Fruit fly (Drosophila melanogaster) whole organism, embryonic: ENCODE data around the gene CG16956.

Source experiments
- CG10543 ChIP-seq: fragments of 200-800 bp; sonication (Bioruptor generic); optimal IDR thresholded peaks from 3 replicates; lab custom pipeline; 2017; ENCODE audit warnings: missing biosample characterization, mild to moderate bottlenecking, missing genetic modification characterization, moderate library complexity
- CG14014 ChIP-seq: fragments of 200-800 bp; sonication (Bioruptor generic); IDR thresholded peaks from 2 replicates; pipeline ENCODE4 v1.3.6; 2022; ENCODE audit warnings: missing biosample characterization, missing genetic modification characterization
- CG14860 ChIP-seq: fragments of 200-800 bp; sonication (Bioruptor generic); IDR thresholded peaks from 3 replicates; pipeline ENCODE4 v1.3.6; 2022; ENCODE audit warnings: missing biosample characterization, missing genetic modification characterization; ENCODE audit not compliant: partially characterized antibody
- CG15479 ChIP-seq: fragments of 200-800 bp; sonication (Bioruptor generic); optimal IDR thresholded peaks from 3 replicates; lab custom pipeline; 2019; ENCODE audit warnings: missing biosample characterization, mild to moderate bottlenecking, missing genetic modification characterization, moderate library complexity
- CG1647 ChIP-seq: fragments of 200-800 bp; sonication (Bioruptor generic); optimal IDR thresholded peaks from 3 replicates; lab custom pipeline; 2016; ENCODE audit warnings: missing biosample characterization, missing genetic modification characterization
- CG16779 ChIP-seq: fragments of 200-800 bp; sonication (Bioruptor generic); IDR thresholded peaks from 2 replicates; pipeline ENCODE4 v1.3.6; 2022; ENCODE audit warnings: missing biosample characterization, missing genetic modification characterization
- CG16813 ChIP-seq: fragments of 200-800 bp; sonication (Bioruptor generic); IDR thresholded peaks from 3 replicates; pipeline ENCODE4 v1.3.6; 2022; ENCODE audit warnings: missing biosample characterization, missing genetic modification characterization; ENCODE audit not compliant: partially characterized antibody
- CG16863 ChIP-seq: fragments of 200-800 bp; sonication (Bioruptor generic); optimal IDR thresholded peaks from 3 replicates; lab custom pipeline; 2016; ENCODE audit warnings: missing biosample characterization, missing genetic modification characterization
- CG17361 ChIP-seq: fragments of 200-800 bp; sonication (Bioruptor generic); IDR thresholded peaks from 3 replicates; pipeline ENCODE4 v1.3.6; 2022; ENCODE audit warnings: missing biosample characterization, missing genetic modification characterization
- CG18599 ChIP-seq: fragments of 200-800 bp; sonication (Bioruptor generic); optimal IDR thresholded peaks from 3 replicates; lab custom pipeline; 2017; ENCODE audit warnings: missing biosample characterization, missing genetic modification characterization, mild to moderate bottlenecking, moderate library complexity, missing genetic modification reagents
- CG34224 ChIP-seq: fragments of 200-800 bp; sonication (Bioruptor generic); IDR thresholded peaks from 3 replicates; pipeline ENCODE4 v1.3.6; 2022; ENCODE audit warnings: missing biosample characterization, missing genetic modification characterization; ENCODE audit not compliant: partially characterized antibody
- CG34376 ChIP-seq: fragments of 200-800 bp; sonication (Bioruptor generic); optimal IDR thresholded peaks from 2 replicates; lab custom pipeline; 2018; ENCODE audit warnings: missing biosample characterization, mild to moderate bottlenecking, missing genetic modification characterization
- CG4360 ChIP-seq: fragments of 200-800 bp; sonication (Bioruptor generic); IDR thresholded peaks from 2 replicates; pipeline ENCODE4 v1.3.6; 2022; ENCODE audit warnings: missing biosample characterization, missing genetic modification characterization
- CG5180 ChIP-seq: fragments of 200-800 bp; sonication (Bioruptor generic); optimal IDR thresholded peaks from 3 replicates; lab custom pipeline; 2017; ENCODE audit warnings: missing biosample characterization, missing genetic modification characterization, mild to moderate bottlenecking, moderate library complexity, missing genetic modification reagents
- CG7786 ChIP-seq: fragments of 200-800 bp; sonication (Bioruptor generic); optimal IDR thresholded peaks from 2 replicates; lab custom pipeline; 2016; ENCODE audit warnings: missing biosample characterization, missing genetic modification characterization
- CTCF ChIP-seq: fragments of 200-800 bp; sonication (Bioruptor generic); optimal IDR thresholded peaks from 2 replicates; lab custom pipeline; 2017; ENCODE audit warnings: missing biosample characterization, mild to moderate bottlenecking, missing genetic modification characterization, moderate library complexity
- Camta ChIP-seq: fragments of 200-800 bp; sonication (Bioruptor generic); optimal IDR thresholded peaks from 2 replicates; lab custom pipeline; 2016; ENCODE audit warnings: missing biosample characterization, missing genetic modification characterization
- GATAe ChIP-seq: fragments of 200-800 bp; sonication (Bioruptor generic); conservative IDR thresholded peaks from 2 replicates; pipeline ENCODE4 v1.3.6; 2022; ENCODE audit warnings: missing biosample characterization, missing genetic modification characterization
- Hey ChIP-seq: fragments of 200-800 bp; sonication (Bioruptor generic); optimal IDR thresholded peaks from 3 replicates; lab custom pipeline; 2018; ENCODE audit warnings: missing biosample characterization, mild to moderate bottlenecking, missing genetic modification characterization
- HmgD ChIP-seq: fragments of 200-800 bp; sonication (Bioruptor generic); optimal IDR thresholded peaks from 3 replicates; lab custom pipeline; 2016; ENCODE audit warnings: missing biosample characterization, missing genetic modification characterization
- Hr78 ChIP-seq, 2 experiments: fragments of 200-800 bp in 1 of 2; fragments of >200 bp in 1 of 2; sonication (Bioruptor generic) in 1 of 2; optimal IDR thresholded peaks; 2 replicates each; lab custom pipeline; 2017 to 2019; ENCODE audit warnings: missing biosample characterization in 2 of 2, missing genetic modification characterization in 2 of 2, mild to moderate bottlenecking in 1 of 2, moderate library complexity in 1 of 2
- Lim3 ChIP-seq: fragments of 200-800 bp; sonication (Bioruptor generic); IDR thresholded peaks from 2 replicates; pipeline ENCODE4 v1.3.6; 2022; ENCODE audit warnings: missing biosample characterization, missing genetic modification characterization
- Lpt ChIP-seq: fragments of >200 bp; optimal IDR thresholded peaks from 2 replicates; lab custom pipeline; 2018; ENCODE audit warnings: missing biosample characterization, missing genetic modification characterization
- Med ChIP-seq: fragments of 200-800 bp; sonication (Bioruptor generic); peaks from one replicate; lab custom pipeline; 2016; ENCODE audit warnings: missing biosample characterization, missing genetic modification characterization, mild to moderate bottlenecking, inconsistent platforms, moderate library complexity
- Nf-YB ChIP-seq: fragments of 200-800 bp; sonication (Bioruptor generic); optimal IDR thresholded peaks from 3 replicates; lab custom pipeline; 2019; ENCODE audit warnings: missing biosample characterization, mild to moderate bottlenecking, missing genetic modification characterization, moderate library complexity
- Ravus ChIP-seq: fragments of 200-800 bp; sonication (Bioruptor generic); IDR thresholded peaks from 2 replicates; pipeline ENCODE4 v1.3.6; 2022; ENCODE audit warnings: missing biosample characterization, missing genetic modification characterization
- Rfx ChIP-seq: fragments of 200-800 bp; sonication (Bioruptor generic); IDR thresholded peaks from 2 replicates; pipeline ENCODE4 v1.3.6; 2022; ENCODE audit warnings: missing biosample characterization, missing genetic modification characterization
- Tbp ChIP-seq: fragments of >200 bp; optimal IDR thresholded peaks from 2 replicates; lab custom pipeline; 2018; ENCODE audit warnings: missing biosample characterization, missing genetic modification characterization
- Xbp1 ChIP-seq: fragments of 200-800 bp; sonication (Bioruptor generic); optimal IDR thresholded peaks from 3 replicates; lab custom pipeline; 2016; ENCODE audit warnings: missing biosample characterization, mild to moderate bottlenecking, missing genetic modification characterization
- ato ChIP-seq: fragments of 200-800 bp; sonication (Bioruptor generic); IDR thresholded peaks from 2 replicates; pipeline ENCODE4 v1.3.6; 2022; ENCODE audit warnings: missing biosample characterization, missing genetic modification characterization; ENCODE audit not compliant: partially characterized antibody
- br ChIP-seq: fragments of >200 bp; optimal IDR thresholded peaks from 2 replicates; lab custom pipeline; 2017
- bsh ChIP-seq, 2 experiments: fragments of 200-800 bp; sonication (Bioruptor generic); optimal IDR thresholded peaks; 2 replicates each; lab custom pipeline; 2017 to 2018; ENCODE audit warnings: mild to moderate bottlenecking in 2 of 2, missing biosample characterization in 2 of 2, missing genetic modification characterization in 2 of 2, moderate library complexity in 1 of 2
- chinmo ChIP-seq: fragments of 200-800 bp; sonication (Bioruptor generic); IDR thresholded peaks from 4 replicates; pipeline ENCODE4 v1.3.6; 2022; ENCODE audit warnings: missing biosample characterization, missing genetic modification characterization; ENCODE audit not compliant: partially characterized antibody
- cwo ChIP-seq: fragments of 200-800 bp; sonication (Bioruptor generic); optimal IDR thresholded peaks from 3 replicates; lab custom pipeline; 2017; ENCODE audit warnings: missing biosample characterization, missing genetic modification characterization, mild to moderate bottlenecking, moderate library complexity, missing genetic modification reagents
- esg ChIP-seq: fragments of 200-800 bp; sonication (Bioruptor generic); conservative IDR thresholded peaks from 2 replicates; pipeline ENCODE4 v1.3.6; 2022; ENCODE audit warnings: missing biosample characterization, missing genetic modification characterization
- ftz-f1 ChIP-seq: fragments of 200-800 bp; sonication (Bioruptor generic); optimal IDR thresholded peaks from 2 replicates; lab custom pipeline; 2016; ENCODE audit warnings: missing biosample characterization, missing genetic modification characterization
- grn ChIP-seq: fragments of 200-800 bp; sonication (Bioruptor generic); optimal IDR thresholded peaks from 3 replicates; lab custom pipeline; 2017; ENCODE audit warnings: missing biosample characterization, missing genetic modification characterization
- ham ChIP-seq: fragments of 200-800 bp; sonication (Bioruptor generic); IDR thresholded peaks from 2 replicates; pipeline ENCODE4 v1.3.6; 2022; ENCODE audit warnings: missing biosample characterization, missing genetic modification characterization
- jumu ChIP-seq: fragments of 200-800 bp; sonication (Bioruptor generic); optimal IDR thresholded peaks from 3 replicates; lab custom pipeline; 2016; ENCODE audit warnings: missing biosample characterization, missing genetic modification characterization
- lab ChIP-seq: fragments of 200-800 bp; sonication (Bioruptor generic); optimal IDR thresholded peaks from 3 replicates; lab custom pipeline; 2017; ENCODE audit warnings: missing biosample characterization, missing genetic modification characterization, mild to moderate bottlenecking, moderate library complexity, missing genetic modification reagents
- lov ChIP-seq, 2 experiments: fragments of 200-800 bp in 1 of 2; fragments of >200 bp in 1 of 2; sonication (Bioruptor generic) in 1 of 2; IDR thresholded peaks in 1 of 2; optimal IDR thresholded peaks in 1 of 2; 2 replicates in 1 of 2; 3 replicates in 1 of 2; pipeline versions ENCODE4 v1.3.6 to Lab custom; 2017 to 2022; ENCODE audit warnings: missing biosample characterization in 1 of 2, missing genetic modification characterization in 1 of 2
- nerfin-1 ChIP-seq: fragments of 200-800 bp; sonication (Bioruptor generic); optimal IDR thresholded peaks from 3 replicates; lab custom pipeline; 2019; ENCODE audit warnings: missing biosample characterization, mild to moderate bottlenecking, missing genetic modification characterization, moderate library complexity
- org-1 ChIP-seq: fragments of 200-800 bp; sonication (Bioruptor generic); optimal IDR thresholded peaks from 2 replicates; lab custom pipeline; 2017; ENCODE audit warnings: missing biosample characterization, missing genetic modification characterization
- pho ChIP-seq: fragments of 200-800 bp; sonication (Bioruptor generic); optimal IDR thresholded peaks from 2 replicates; lab custom pipeline; 2016; ENCODE audit warnings: missing biosample characterization, missing genetic modification characterization
- pnt ChIP-seq: fragments of 200-800 bp; sonication (Bioruptor generic); optimal IDR thresholded peaks from 3 replicates; lab custom pipeline; 2016; ENCODE audit warnings: missing biosample characterization, missing genetic modification characterization
- ro ChIP-seq: fragments of 200-800 bp; sonication (Bioruptor generic); IDR thresholded peaks from 2 replicates; pipeline ENCODE4 v1.3.6; 2022; ENCODE audit warnings: missing biosample characterization, missing genetic modification characterization
- run ChIP-seq: fragments of 200-800 bp; sonication (Bioruptor generic); optimal IDR thresholded peaks from 3 replicates; lab custom pipeline; 2018; ENCODE audit warnings: missing biosample characterization, mild to moderate bottlenecking, missing genetic modification characterization
- schlank ChIP-seq: fragments of 200-800 bp; sonication (Bioruptor generic); optimal IDR thresholded peaks from 2 replicates; lab custom pipeline; 2018; ENCODE audit warnings: missing biosample characterization, mild to moderate bottlenecking, missing genetic modification characterization
- sd ChIP-seq: fragments of 200-800 bp; sonication (Bioruptor generic); optimal IDR thresholded peaks from 3 replicates; lab custom pipeline; 2018; ENCODE audit warnings: missing biosample characterization, mild to moderate bottlenecking, missing genetic modification characterization, moderate library complexity
- wdn ChIP-seq: fragments of 200-800 bp; sonication (Bioruptor generic); IDR thresholded peaks from 2 replicates; pipeline ENCODE4 v1.3.6; 2022; ENCODE audit warnings: missing biosample characterization, missing genetic modification characterization
- z ChIP-seq: fragments of 200-800 bp; sonication (Bioruptor generic); IDR thresholded peaks from 3 replicates; pipeline ENCODE4 v1.3.6; 2022; ENCODE audit warnings: missing biosample characterization, missing genetic modification characterization

The CG16956 gene

dm6 chr2L:13436791-13437190 lies 22.4 kb upstream of the CG16956 start:
- TF ChIP-seq run (tag; lab: Kevin White, UChicago) (no peak), Lim3 (peak; percentile 73; the same call in 1 of the 2 replicates), CTCF (GFP tag; lab: Kevin White, UChicago) (no peak), CG17361 (no peak), CG10543 (peak; percentile 12), chinmo (0 out of 4 replicates have a peak, but pooled peaks have one; percentile 50), Tbp (GFP tag; lab: Kevin White, UChicago) (no peak), CG16779 (GFP tag; lab: Robert Waterston, UW) (no peak), esg (GFP tag; lab: Robert Waterston, UW) (no peak), lov (optimal IDR thresholded peaks at IDR 0.05; lab: Kevin White, UChicago) (no peak), lov (GFP tag; IDR thresholded peaks at IDR 0.05; lab: Robert Waterston, UW) (no peak), Ravus (GFP tag; lab: Robert Waterston, UW) (no peak), lab (GFP tag; lab: Kevin White, UChicago) (peak; percentile 43), CG14860 (GFP tag; lab: Robert Waterston, UW) (no peak), CG5180 (GFP tag; lab: Kevin White, UChicago) (no peak), CG18599 (GFP tag; lab: Kevin White, UChicago) (peak; percentile 26), CG34376 (GFP tag; lab: Kevin White, UChicago) (peak; percentile 86), cwo (GFP tag; lab: Kevin White, UChicago) (peak; percentile 82), grn (GFP tag; lab: Kevin White, UChicago) (peak; percentile 85), br (no peak), Med (GFP tag; lab: Kevin White, UChicago) (no peak), Hr78 (GFP tag; optimal IDR thresholded peaks at IDR 0.05; lab: Kevin White, UChicago) (peak in 1 of 2 experiments; percentile 16), z (no peak), CG4360 (no peak), wdn (GFP tag; lab: Robert Waterston, UW) (no peak), GATAe (GFP tag; lab: Robert Waterston, UW) (peak; percentile 74), CG16863 (GFP tag; lab: Kevin White, UChicago) (no peak), ham (GFP tag; lab: Robert Waterston, UW) (no peak), pnt (GFP tag; lab: Kevin White, UChicago) (no peak), CG34224 (no peak), Nf-YB (no peak), CG1647 (GFP tag; lab: Kevin White, UChicago) (no peak), pho (GFP tag; lab: Kevin White, UChicago) (no peak), ro (no peak), Camta (GFP tag; lab: Kevin White, UChicago) (no peak), Lpt (GFP tag; lab: Kevin White, UChicago) (no peak), ftz-f1 (GFP tag; lab: Kevin White, UChicago) (no peak), jumu (no peak), nerfin-1 (tag; lab: Kevin White, UChicago) (no peak), org-1 (GFP tag; lab: Kevin White, UChicago) (no peak), schlank (tag; lab: Kevin White, UChicago) (no peak), Xbp1 (no peak), bsh (GFP tag; optimal IDR thresholded peaks at IDR 0.05; lab: Kevin White, UChicago) (no peak), CG7786 (no peak), CG14014 (GFP tag; lab: Robert Waterston, UW) (no peak), HmgD (no peak), CG15479 (no peak), Hey (peak; percentile 21), sd (peak; percentile 55), Rfx (GFP tag; lab: Robert Waterston, UW) (no peak), CG16813 (GFP tag; lab: Robert Waterston, UW) (no peak), ato (GFP tag; lab: Robert Waterston, UW) (no peak)
